Fruit fly (Drosophila melanogaster) whole organism, embryonic: ENCODE data around the gene Vinc.

ENCODE experiments used
- CG17612 ChIP-seq: fragments of 200-800 bp; sonication (Bioruptor generic); IDR thresholded peaks from 2 replicates; pipeline ENCODE4 v1.3.6; 2022; ENCODE audit warnings: missing biosample characterization, missing genetic modification characterization
- CG17802 ChIP-seq: fragments of 200-800 bp; sonication (Bioruptor generic); optimal IDR thresholded peaks from 2 replicates; lab custom pipeline; 2018; ENCODE audit warnings: missing biosample characterization, mild to moderate bottlenecking, missing genetic modification characterization, moderate library complexity
- CG6654 ChIP-seq: fragments of 200-800 bp; sonication (Bioruptor generic); optimal IDR thresholded peaks from 2 replicates; lab custom pipeline; 2017; ENCODE audit warnings: missing biosample characterization, mild to moderate bottlenecking, missing genetic modification characterization
- CG9215 ChIP-seq: fragments of 200-800 bp; sonication (Bioruptor generic); IDR thresholded peaks from 2 replicates; pipeline ENCODE4 v1.3.6; 2022; ENCODE audit warnings: missing biosample characterization, missing genetic modification characterization
- Fer2 ChIP-seq: fragments of 200-800 bp; sonication (Bioruptor generic); optimal IDR thresholded peaks from 2 replicates; lab custom pipeline; 2018; ENCODE audit warnings: missing biosample characterization, mild to moderate bottlenecking, missing genetic modification characterization, moderate library complexity
- dati ChIP-seq: fragments of 200-800 bp; sonication (Bioruptor generic); IDR thresholded peaks from 2 replicates; pipeline ENCODE4 v1.3.6; 2022; ENCODE audit warnings: missing biosample characterization, missing genetic modification characterization
- disco-r ChIP-seq: fragments of 200-800 bp; sonication (Bioruptor generic); optimal IDR thresholded peaks from 2 replicates; lab custom pipeline; 2016; ENCODE audit warnings: missing biosample characterization, missing genetic modification characterization

- TF ChIP-seq CG6654 (GFP tag; lab: Kevin White, UChicago) (no peak), CG9215 (GFP tag; lab: Robert Waterston, UW) (no peak), CG17612 (GFP tag; lab: Robert Waterston, UW) (no peak), disco-r (GFP tag; lab: Kevin White, UChicago) (no peak), Fer2 (tag; lab: Kevin White, UChicago) (no peak), dati (GFP tag; lab: Robert Waterston, UW) (no peak), CG17802 (tag; lab: Kevin White, UChicago) (no peak)
Observed at dm6 chrX:2199303-2199702, 23.1 kb downstream of the Vinc start.
